Worm (Caenorhabditis elegans) whole organism, dauer: Measurements from ENCODE around the gene rdy-2.

Experiments used
- unc-62 ChIP-seq: sonication (generic microtip); optimal IDR thresholded peaks from 2 replicates; lab custom pipeline; 2017; ENCODE audit warnings: missing biosample characterization, missing genetic modification reagents, missing genetic modification characterization

Gene rdy-2

ce11 chrV:13611782-13612181 lies 11.0 kb upstream of the rdy-2 start, which contains the start of gene spig-9:
Gene spig-9 (minus strand): TSS chrV:13611882.
- TF ChIP-seq unc-62, result no peak

DNA sequence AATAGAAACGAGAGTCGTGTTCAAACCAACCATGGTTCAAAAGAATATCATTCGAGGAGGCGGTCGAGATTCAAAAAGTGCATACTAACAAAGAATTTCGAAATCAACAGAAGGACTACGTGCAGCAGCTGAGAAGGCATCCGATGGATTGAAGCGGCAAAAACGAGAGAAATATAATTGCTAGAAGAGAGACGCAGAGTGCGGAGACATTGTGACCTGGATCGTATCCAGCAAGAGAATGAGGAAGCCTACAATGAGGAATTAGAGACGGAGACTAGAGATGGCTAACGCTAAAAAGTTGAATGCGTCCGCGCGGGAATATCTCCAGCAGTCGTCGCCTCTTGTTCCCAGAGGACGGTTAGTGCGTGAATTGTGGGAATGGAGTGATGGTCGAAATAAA lies 9.0 kb upstream of the rdy-2 start:
- TF ChIP-seq unc-62, result no peak

ce11 chrV:13608486-13608885 lies 7.7 kb upstream of the rdy-2 start:
- TF ChIP-seq unc-62, result no peak

DNA sequence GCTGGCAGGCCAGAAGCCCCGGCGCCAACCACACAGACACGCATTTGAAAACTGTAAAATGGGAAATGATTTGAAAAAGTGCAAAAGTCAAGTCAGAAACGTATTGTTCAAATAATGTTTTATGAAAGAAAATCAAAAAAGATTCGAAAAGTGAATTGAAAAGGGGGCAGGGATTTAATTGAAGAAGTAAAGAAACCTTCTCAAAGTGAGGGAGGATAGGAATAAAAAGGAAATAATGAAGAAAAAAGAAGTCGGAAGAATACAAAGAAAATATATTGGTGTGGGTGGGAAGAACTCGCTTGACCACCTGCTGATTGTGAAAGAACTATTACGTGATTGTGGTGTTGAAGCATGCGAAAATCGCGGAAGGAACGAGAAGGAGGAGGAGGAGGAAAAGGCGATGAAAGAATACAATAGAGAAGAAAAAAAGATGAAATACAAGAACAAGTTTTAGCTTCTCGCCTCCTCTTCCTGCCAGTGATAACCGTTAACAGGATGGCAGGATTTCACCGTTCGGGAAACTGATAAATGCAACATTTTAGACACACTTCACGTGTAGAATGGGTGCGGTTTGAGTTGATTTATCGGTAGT lies 6.0 kb upstream of the rdy-2 start, which contains the start of gene fmo-4:
fmo-4 (minus strand) TSS at position 51 of the 592 bp plus-strand sequence.
- TF ChIP-seq unc-62, result no peak

DNA sequence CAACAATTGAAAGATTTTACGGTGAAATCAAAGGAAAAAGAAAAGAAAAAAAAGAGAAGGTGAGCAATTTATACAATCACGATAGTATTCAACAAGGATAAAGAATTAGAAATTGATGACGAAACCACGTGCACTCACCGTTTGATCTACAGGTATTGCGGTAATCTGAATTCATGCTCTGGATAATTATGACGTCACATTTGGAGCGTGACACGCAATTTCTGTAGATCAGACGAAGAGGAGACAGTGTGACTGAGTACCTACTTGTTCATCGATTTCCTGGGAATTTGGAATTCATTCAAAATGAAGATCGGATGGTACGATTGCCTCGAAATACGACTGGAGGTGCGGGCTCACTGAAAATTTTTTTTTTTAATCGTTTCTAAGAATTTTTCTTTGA lies 2.4 kb downstream of the rdy-2 start:
- no peak for TF ChIP-seq unc-62

DNA sequence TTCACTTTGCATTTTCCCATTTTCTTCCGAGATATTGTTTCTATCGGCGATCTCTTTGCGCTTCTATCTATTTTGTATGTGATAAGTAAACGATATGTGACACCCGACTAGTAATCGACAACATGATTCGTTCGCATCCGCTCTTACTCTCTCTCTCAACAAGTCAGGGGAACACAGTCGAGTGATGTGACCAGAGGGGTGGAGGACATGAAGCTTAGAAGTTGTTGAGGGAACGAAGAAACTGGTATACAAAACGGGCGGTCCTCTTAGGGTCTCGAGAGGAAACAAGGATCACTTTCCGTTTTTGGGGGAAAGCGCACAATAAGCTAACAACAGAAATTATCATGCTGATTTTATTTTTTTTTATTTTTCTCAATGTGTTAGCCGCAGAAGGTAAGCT lies 7.7 kb downstream of the rdy-2 start, which contains the start of gene F53F4.4:
F53F4.4 (plus strand) TSS at position 301 of the 400 bp plus-strand sequence.
- TF ChIP-seq unc-62, result no peak

ce11 chrV:13591504-13592174 lies 9.1 kb downstream of the rdy-2 start, which contains the start of gene tbcb-1:
Gene tbcb-1 (plus strand): TSS chrV:13592124.
- no peak for TF ChIP-seq unc-62

ce11 chrV:13589494-13590176 lies 11.1 kb downstream of the rdy-2 start, which contains the start of the genes F53F4.2 and F53F4.18:
Gene F53F4.2 (minus strand): TSS chrV:13589594.
Gene F53F4.18 (plus strand): TSS chrV:13590126.
- no peak for TF ChIP-seq unc-62

DNA sequence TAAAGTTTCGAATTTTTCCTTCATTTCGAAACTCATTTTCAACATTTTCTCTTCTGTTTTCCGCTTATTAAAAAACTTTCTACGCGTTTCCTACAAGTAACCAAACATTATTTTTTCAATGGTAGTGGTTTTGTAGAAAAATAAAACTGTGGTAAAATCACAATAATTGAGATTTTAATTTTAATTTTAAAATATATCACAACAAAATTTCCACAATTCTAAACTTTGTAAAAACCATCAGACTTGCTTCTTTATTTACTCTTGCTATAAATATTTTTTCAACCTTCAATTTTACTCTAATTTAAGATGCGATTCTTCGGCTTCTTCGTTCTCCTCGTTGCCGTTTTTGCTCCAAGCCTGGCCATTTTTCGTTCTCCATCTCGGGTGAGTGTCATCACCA lies 12.9 kb downstream of the rdy-2 start, which contains the start of gene F53F4.17:
F53F4.17 (plus strand) TSS at position 301 of the 400 bp plus-strand sequence.
- no peak for TF ChIP-seq unc-62

- no peak for TF ChIP-seq unc-62
Measured at ce11 chrV:13584484-13584883, 16.3 kb downstream of the rdy-2 start, which contains the start of gene F53F4.1. Gene F53F4.1 (plus strand): TSS chrV:13584784.

ce11 chrV:13580696-13581095 lies 20.1 kb downstream of the rdy-2 start, which contains the start of gene C50B8.5:
Gene C50B8.5 (plus strand): TSS chrV:13580968.
- TF ChIP-seq unc-62, result no peak

DNA sequence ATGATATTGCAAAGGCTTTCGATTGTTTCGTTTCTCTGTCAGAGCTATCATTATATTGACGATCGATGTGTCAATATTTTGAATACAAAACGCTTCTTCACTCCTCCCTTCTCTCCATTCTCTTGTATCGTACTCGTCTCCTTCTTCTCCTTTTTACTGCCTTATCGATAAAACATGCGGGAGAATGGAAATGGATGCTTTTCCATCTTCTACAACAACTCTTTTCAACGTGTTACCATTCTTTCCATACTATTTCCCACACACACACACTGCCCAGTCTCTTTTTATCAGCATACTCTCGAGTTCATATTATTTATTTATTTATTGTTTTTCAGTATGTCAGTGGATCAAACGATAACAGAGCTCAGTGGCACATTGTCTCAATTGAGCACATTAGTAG lies 22.1 kb downstream of the rdy-2 start, which contains the start of gene C50B8.6:
C50B8.6 (plus strand) TSS at position 336 of the 400 bp plus-strand sequence.
- TF ChIP-seq unc-62, result no peak

DNA sequence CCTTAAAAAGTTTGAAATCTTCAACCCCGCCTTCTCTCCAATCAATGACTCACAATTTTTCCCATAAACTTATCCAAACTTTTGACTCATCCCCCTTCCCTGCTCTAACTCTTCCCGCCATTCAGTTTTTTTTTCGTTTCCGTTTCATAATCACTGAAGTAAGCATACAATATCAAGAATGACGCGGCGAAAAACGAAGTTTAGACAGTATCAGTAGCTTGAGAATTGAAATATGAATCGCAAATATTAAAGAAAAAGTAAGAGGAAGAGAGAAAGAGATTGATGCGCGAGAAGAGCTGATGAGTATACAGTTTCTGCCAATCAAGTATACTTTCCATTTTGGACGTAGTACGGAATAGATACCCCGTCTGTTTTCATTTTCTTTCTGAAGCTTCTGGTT lies 23.3 kb downstream of the rdy-2 start:
- no peak for TF ChIP-seq unc-62

DNA sequence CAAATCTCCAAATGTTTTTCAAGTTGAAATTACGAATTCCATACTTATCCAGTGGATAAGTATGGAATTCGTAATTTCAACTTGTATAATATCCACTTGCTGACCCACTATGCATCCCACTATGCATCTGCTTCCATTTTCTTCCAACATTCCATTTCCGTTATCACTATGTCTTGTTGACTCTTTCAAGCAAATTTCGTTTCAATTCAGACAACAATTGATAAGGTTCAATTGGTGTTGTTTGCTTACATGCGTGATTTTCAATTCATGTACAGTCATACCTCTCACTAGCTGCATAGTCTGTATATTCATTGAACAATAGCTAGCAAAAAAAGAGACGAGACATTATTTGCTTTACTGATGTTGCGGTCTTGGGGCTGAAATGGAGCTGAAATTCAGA lies 24.0 kb downstream of the rdy-2 start:
- TF ChIP-seq unc-62, result no peak

- TF ChIP-seq unc-62, result no peak
Measured at ce11 chrV:13575866-13576265, 24.9 kb downstream of the rdy-2 start.

ce11 chrV:13571714-13572258 lies 29.0 kb downstream of the rdy-2 start, which contains the start of gene C50B8.4:
Gene C50B8.4 (plus strand): TSS chrV:13572012.
- TF ChIP-seq unc-62, result no peak

DNA sequence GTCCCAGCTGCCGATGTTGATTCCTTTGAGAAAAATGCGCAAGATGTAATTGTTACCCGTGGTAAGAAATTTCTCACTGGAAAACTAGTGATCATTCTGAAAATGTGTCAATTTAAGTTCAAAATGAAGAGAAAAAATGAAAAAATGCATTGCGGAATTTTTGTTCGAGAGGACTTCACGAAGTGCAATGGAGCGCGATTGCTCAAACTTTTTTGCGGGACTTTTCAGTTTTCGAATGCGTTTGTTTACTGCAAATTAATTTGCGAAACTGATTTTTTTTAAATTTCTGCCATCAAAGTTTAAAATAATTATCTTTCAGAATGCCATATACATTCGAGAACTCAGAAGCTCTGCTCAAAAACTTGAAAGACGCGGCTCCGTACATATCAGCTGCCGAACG lies 32.2 kb downstream of the rdy-2 start, which contains the start of the genes nuaf-1 and bir-2:
nuaf-1 (minus strand) TSS at position 98 of the 400 bp plus-strand sequence.
bir-2 (plus strand) TSS at position 318 of the 400 bp plus-strand sequence.
- no peak for TF ChIP-seq unc-62
